Fruit fly (Drosophila melanogaster) whole organism: ENCODE results near the gene CG5068.
A peak's percentile ranks its signal among the peaks of the same experiment; 100 is the strongest.

Experiments used
- CG8478 ChIP-seq: fragments of >200 bp; optimal IDR thresholded peaks from 2 replicates; lab custom pipeline; 2018; ENCODE audit warnings: inconsistent platforms
- Dll ChIP-seq: fragments of >200 bp; optimal IDR thresholded peaks from 2 replicates; lab custom pipeline; 2017
- EcR ChIP-seq, 2 experiments: fragments of >200 bp; optimal IDR thresholded peaks; 2 replicates each; lab custom pipeline; 2017; ENCODE audit warnings: missing biosample characterization in 2 of 2, missing genetic modification characterization in 2 of 2, missing genetic modification reagents in 2 of 2
- pan ChIP-seq: fragments of >200 bp; optimal IDR thresholded peaks from 2 replicates; lab custom pipeline; 2017
- psq ChIP-seq: fragments of >200 bp; optimal IDR thresholded peaks from 2 replicates; lab custom pipeline; 2017
- usp ChIP-seq: fragments of >200 bp; optimal IDR thresholded peaks from 2 replicates; lab custom pipeline; 2017; ENCODE audit warnings: missing biosample characterization, missing genetic modification characterization, mixed read lengths

CG5068 gene

DNA sequence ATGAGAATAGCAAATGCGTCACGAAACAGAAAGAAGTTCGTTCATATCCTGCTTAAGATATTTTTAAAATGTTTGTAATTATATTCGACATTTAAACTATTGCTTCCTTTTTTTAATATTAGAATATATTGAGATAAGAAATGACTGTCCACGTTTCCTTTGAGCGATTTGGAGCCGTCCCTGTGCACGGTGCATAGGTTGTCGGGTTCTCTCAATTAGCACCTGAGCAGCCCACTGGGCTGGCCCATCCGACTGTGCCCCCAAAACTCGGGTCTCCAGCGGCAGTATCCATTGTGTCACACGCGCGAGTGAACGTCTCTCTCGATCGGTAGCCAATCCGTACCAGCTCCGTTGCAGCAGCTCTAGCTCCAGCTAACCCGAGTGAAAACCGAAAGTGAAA, 28.0 kb upstream of the CG5068 start, which contains the start of gene CG13313:
TSS of gene CG13313 (plus strand) at position 301 of the 400 bp plus-strand sequence.
- no peak for TF ChIP-seq EcR (GFP tag; optimal IDR thresholded peaks at IDR 0.05; lab: Kevin White, UChicago)
- TF ChIP-seq usp (GFP tag; lab: Kevin White, UChicago): no peak
- TF ChIP-seq pan (lab: Kevin White, UChicago): no peak

DNA sequence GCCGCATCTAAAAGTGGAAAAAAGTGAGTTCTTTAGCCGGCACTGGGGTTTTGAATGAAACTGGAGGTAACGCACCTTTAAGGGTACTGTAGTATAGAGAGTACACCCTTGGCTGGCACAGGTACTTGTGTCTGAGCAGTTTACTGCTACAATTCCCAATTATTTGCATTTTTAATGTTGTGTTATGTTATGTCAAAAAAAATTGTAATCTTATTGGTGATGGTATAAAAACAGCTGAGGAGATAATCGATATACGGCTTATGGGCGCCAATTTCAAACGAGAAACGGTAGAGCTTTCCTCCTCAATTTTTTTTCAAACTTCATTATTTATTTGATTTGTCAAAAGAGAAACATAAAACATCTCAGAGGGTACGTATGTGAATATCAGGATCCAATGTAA, 22.1 kb upstream of the CG5068 start, which contains the start of gene ValRS-m:
TSS of gene ValRS-m (minus strand) at position 312 of the 400 bp plus-strand sequence.
- TF ChIP-seq usp (GFP tag; lab: Kevin White, UChicago) (no peak), pan (lab: Kevin White, UChicago) (no peak), CG8478 (no peak), EcR (GFP tag; optimal IDR thresholded peaks at IDR 0.05; lab: Kevin White, UChicago) (no peak), psq (lab: Kevin White, UChicago) (no peak), Dll (no peak)

DNA sequence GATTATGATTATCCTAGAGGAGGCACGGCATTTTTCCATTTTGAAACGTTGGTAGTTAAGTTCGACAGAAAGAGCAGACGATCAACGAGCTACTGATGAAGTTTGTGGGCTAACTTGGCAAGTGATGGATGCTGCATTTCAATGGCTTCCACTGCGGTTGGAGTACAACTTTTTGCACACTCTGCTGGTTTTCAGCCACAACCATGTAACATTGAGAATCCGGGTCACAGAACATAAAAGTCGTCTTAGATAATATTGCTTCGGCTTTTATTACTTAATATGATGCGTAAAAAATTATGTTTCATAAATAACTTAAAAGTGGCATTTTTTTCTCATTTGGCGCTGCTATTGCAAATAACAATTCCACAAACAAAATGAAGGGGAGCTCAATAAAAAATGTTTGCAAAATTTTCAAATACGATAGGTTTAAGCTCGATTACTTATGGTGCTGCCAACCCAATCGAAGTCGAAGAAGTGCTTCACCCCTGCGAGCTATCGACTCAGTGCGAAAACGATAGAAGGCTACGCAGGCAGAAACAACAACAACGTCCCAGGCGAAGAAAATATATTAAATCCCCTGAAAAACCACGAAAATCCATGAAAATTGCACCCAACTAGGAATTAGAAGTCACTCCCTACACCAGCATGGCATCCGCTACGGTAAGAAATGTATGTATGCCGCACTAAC, 20.0 kb upstream of the CG5068 start, which contains the start of the genes CG5653 and CG5021:
TSS of gene CG5653 (minus strand) at position 51 of the 688 bp plus-strand sequence.
TSS of gene CG5021 (plus strand) at position 506 of the 688 bp plus-strand sequence.
- TF ChIP-seq usp (GFP tag; lab: Kevin White, UChicago) (no peak), psq (lab: Kevin White, UChicago) (no peak), pan (lab: Kevin White, UChicago) (no peak), EcR (GFP tag; optimal IDR thresholded peaks at IDR 0.05; lab: Kevin White, UChicago) (no peak), Dll (no peak), CG8478 (no peak)

DNA sequence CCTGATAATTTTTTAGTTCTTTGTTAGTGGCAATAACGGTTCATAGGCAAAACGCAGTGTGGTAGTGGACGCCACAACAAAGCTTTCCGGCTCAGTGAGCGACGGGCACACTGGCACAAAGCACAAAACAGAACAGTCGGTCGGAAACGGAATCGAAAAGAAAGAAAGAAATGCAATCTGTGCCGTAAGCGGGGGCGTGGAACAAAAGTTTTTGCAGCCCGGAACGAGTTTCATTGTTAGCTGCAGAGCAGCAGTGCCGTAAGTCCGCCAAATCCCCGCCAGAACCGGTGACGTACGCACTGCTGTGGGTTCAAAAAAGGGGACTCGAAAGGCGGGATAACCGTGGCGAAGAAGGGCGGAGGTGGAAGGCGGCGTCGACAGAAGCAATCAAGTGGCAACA, 18.1 kb upstream of the CG5068 start, which contains the start of gene CG5026:
TSS of gene CG5026 (plus strand) at position 92 of the 400 bp plus-strand sequence.
- TF ChIP-seq EcR (GFP tag; optimal IDR thresholded peaks at IDR 0.05; lab: Kevin White, UChicago): no peak

DNA sequence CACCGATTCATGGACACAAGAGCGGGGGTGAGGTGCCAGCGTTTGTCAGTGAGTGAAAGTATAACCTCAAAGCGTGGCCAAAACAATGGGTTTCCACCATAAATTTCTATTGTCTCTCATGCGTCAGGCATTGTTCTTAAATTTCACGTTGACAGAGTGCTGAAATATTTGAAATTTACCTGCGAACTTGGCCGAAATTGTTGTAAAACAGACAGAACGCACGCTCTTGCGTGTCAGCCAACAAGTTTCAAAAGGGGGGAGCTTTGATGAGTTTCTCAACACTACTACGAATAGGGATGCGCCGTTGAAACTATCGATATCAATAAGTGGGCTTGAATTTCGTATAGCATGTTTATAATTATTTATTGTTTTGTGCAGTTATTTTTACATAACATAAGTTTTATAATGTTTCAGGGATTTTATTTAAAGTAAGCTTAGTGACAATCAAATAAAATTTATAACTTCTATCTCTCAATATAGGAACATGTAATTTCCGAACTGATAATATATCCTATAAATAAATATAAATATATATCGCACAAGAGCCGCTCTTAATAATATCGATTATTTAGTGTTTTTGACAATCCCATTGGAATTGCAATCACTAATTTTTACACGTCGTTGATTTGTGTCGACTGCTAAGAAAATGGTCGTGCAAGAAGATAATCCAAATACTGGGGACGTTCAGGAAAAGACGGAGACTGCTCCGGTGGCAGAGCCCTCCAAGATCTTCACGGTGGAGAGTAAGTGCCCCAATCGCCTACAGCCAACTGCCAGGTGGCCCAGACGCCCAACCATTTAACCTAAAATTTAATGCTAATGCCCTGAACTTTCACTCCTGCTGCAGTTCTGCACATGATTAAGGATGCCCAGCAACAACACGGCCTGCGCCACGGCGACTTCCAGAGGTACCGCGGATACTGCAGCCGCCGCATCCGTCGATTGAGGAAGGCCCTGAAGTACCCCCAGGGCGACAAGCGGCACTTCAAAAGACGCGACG, 11.7 kb upstream of the CG5068 start, which contains the start of the genes pix and Srp68:
TSS of gene pix (minus strand) at position 288 of the 1,000 bp plus-strand sequence.
TSS of gene Srp68 (plus strand) at position 569 of the 1,000 bp plus-strand sequence.
- TF ChIP-seq EcR (GFP tag; optimal IDR thresholded peaks at IDR 0.05; lab: Kevin White, UChicago): no peak
- no peak for TF ChIP-seq usp (GFP tag; lab: Kevin White, UChicago)
- TF ChIP-seq psq (lab: Kevin White, UChicago): no peak
- no peak for TF ChIP-seq Dll
- no peak for TF ChIP-seq pan (lab: Kevin White, UChicago)
- TF ChIP-seq CG8478: no peak

DNA sequence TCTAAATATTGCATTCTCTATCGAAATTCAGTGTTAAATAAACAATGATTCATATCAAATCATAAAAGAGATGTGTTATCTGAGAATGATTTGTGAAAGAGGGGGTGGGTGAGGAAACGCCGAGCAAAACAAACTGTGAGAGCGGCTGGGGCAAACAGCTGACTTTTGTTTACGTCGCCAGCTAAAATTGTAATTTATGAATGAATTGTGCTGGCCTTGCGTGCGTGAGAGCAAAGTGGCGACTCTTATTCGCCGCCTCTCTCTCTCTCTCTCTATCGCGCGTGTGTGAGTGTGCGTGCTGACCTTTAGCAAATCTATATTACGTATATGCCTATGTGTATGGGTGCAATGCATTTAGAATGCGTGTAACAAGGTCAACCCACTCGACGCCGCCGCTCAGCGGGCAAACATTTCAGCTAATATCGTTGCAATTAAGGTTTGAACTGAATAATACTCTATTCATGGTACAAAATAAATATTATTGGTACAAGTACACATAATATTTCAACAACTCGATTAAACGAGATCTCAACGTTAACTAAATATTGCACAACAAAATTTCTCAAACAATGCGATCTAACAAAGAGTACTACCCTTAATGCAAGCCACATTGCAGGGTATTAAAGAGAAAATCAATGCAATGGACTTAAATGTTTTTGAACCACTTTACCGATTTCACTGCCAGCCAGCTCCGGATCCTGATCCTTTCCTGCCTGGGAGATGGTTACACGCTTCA, 7.7 kb upstream of the CG5068 start:
- TF ChIP-seq Dll: peak; percentile 54
- no peak for TF ChIP-seq pan (lab: Kevin White, UChicago)

DNA sequence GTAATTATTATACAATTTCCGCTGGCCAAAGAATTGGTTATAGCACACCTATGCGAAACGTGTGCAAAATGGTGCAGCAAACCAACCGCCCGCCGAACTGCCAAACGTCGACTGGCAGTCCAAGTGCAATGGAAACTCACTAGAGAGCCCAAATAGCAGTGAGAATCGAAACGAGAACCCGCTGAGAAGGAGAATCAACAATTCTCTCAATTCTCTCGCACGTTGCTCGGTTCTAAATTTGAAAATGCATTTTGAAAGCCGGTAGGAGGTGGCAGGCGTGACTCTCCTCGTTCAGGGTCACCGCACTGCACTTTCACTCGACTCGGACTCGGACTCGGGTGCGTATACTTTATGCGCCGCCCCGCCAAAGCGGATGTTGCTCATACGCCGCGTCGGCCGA, 6.7 kb upstream of the CG5068 start, which contains the start of gene CG5644:
TSS of gene CG5644 (minus strand) at position 101 of the 400 bp plus-strand sequence.
- TF ChIP-seq Dll: no peak
- no peak for TF ChIP-seq pan (lab: Kevin White, UChicago)
- TF ChIP-seq EcR (GFP tag; optimal IDR thresholded peaks at IDR 0.05; lab: Kevin White, UChicago): no peak
- TF ChIP-seq usp (GFP tag; lab: Kevin White, UChicago): no peak
- TF ChIP-seq psq (lab: Kevin White, UChicago): no peak
- no peak for TF ChIP-seq CG8478

DNA sequence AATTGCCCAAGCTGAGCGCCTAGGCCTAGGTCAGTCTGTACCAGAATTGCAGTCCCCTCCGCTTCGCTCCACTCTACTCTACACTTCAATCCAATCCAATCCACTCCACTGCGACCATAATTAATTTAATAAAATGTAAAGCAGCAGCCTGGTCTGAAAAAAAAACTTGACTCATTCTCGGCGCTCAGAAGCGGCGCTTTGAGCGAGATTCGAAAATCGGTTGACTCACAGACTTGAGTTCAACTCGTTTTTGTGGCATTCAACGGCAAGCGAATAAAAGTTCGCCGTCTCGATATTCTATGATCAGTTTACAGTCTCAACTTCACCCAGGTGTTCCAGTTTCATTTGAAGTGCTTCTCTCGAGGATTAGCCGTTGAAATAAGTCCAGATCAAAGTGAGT, 5.0 kb upstream of the CG5068 start, which contains the start of gene CG13314:
TSS of gene CG13314 (plus strand) at position 301 of the 400 bp plus-strand sequence.
- TF ChIP-seq usp (GFP tag; lab: Kevin White, UChicago) (no peak), psq (lab: Kevin White, UChicago) (no peak), pan (lab: Kevin White, UChicago) (no peak), Dll (no peak), EcR (GFP tag; optimal IDR thresholded peaks at IDR 0.05; lab: Kevin White, UChicago) (no peak), CG8478 (no peak)

DNA sequence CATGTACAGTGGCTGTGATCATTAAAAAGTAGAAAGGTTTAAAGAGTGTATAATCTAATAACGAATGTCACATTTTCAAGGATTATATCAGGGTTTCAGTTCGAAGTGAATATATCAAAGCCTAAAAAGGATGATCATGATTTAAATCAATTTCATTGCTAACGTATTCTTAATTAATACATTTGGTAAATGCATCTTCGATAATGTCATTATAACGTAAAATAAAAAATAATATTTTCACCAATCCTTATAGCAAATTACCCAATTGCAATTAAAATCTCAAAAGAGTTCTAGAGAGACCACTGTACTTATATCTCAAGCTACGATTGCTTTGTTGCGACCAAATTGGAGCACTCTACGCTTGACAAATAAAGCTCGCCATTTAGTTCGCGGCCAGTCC, 4.5 kb upstream of the CG5068 start:
- TF ChIP-seq psq (lab: Kevin White, UChicago) (no peak), EcR (GFP tag; optimal IDR thresholded peaks at IDR 0.05; lab: Kevin White, UChicago) (no peak), pan (lab: Kevin White, UChicago) (no peak), CG8478 (no peak), usp (GFP tag; lab: Kevin White, UChicago) (no peak)

DNA sequence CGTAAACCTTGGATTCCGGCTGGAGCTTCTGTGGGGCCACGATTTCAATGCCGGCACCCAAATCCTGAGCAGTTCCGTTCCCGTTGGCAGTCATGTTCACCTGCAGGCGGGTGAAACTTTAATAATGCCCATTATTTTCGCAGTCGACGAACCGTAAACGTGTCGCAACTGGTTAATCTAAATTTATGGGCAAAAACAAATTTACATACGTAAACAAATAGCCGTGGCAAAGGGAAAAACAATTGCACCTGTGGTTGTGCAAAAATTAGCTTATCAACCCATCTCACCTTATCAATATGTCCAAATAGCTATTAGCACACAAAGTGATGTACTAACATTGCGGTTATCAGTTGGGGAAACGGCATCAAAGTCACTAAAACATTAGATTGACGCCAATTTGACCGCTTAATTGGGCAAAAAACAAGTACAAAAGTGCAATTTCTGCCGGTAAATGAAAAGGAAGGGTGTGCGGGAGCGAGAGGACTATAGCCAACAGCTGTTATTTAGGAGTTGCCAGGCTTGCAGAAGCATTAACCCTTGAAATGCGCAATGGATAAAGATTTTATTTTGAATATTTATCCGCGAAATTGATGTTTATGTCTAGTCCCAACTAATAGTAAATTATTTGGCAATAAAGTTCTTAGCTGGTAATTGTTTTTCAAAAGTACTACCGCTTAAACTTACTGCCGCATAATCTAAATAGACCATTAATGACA, 1.2 kb upstream of the CG5068 start:
- TF ChIP-seq Dll: no peak
- no peak for TF ChIP-seq EcR (GFP tag; optimal IDR thresholded peaks at IDR 0.05; lab: Kevin White, UChicago)
- no peak for TF ChIP-seq pan (lab: Kevin White, UChicago)
- TF ChIP-seq CG8478: no peak
- no peak for TF ChIP-seq psq (lab: Kevin White, UChicago)
- no peak for TF ChIP-seq usp (GFP tag; lab: Kevin White, UChicago)
